Worm (Caenorhabditis elegans): ENCODE measurements around the gene ptr-24.

- TF ChIP-seq dve-1 (tag; optimal IDR thresholded peaks at IDR 0.05), result no peak
- TF ChIP-seq hlh-8 (tag; optimal IDR thresholded peaks at IDR 0.05), result no peak
- no peak for TF ChIP-seq rnt-1 (tag; optimal IDR thresholded peaks at IDR 0.05)
- no peak for TF ChIP-seq pag-3 (tag; optimal IDR thresholded peaks at IDR 0.05; ENCODE audit: borderline replicate concordance)
- no peak for TF ChIP-seq eyg-1 (tag; optimal IDR thresholded peaks at IDR 0.05)
- TF ChIP-seq C08G9.2 (tag; optimal IDR thresholded peaks at IDR 0.05), result no peak
- TF ChIP-seq fkh-10 (GFP tag; optimal IDR thresholded peaks at IDR 0.05), result no peak
- TF ChIP-seq unc-86 (tag; optimal IDR thresholded peaks at IDR 0.05), result no peak
These were observed 3.1 kb downstream of the ptr-24 start for ce11 chrX:13340970-13341369.
